Fruit fly (Drosophila melanogaster) whole organism, adult: ENCODE measurements around the gene CG46511.
"Not testable (repeated sequence)": the region's sequence is repeated elsewhere in the genome, so short reads cannot be mapped to it uniquely, and the experiment has no call there.

Experiments
- CG33017 ChIP-seq: fragments of 200-800 bp; sonication (Bioruptor generic); optimal IDR thresholded peaks from 2 replicates; lab custom pipeline; 2018; ENCODE audit warnings: missing biosample characterization, mild to moderate bottlenecking, missing genetic modification characterization, moderate library complexity
- Mnt ChIP-seq: fragments of 200-800 bp; sonication (Bioruptor generic); optimal IDR thresholded peaks from 2 replicates; lab custom pipeline; 2016; ENCODE audit warnings: missing biosample characterization, mild to moderate bottlenecking, missing genetic modification characterization
- cnc ChIP-seq, 2 experiments: fragments of >200 bp; optimal IDR thresholded peaks; 2 replicates each; lab custom pipeline; 2017
- tj ChIP-seq: fragments of 200-800 bp; sonication (Bioruptor generic); optimal IDR thresholded peaks from 3 replicates; lab custom pipeline; 2017; ENCODE audit warnings: missing biosample characterization, mild to moderate bottlenecking, missing genetic modification characterization, moderate library complexity

dm6 chrX:22147489-22147888 is 34.8 kb upstream of the CG46511 start, which contains the start of gene CG46504:
- not testable (repeated sequence) for TF ChIP-seq Mnt (GFP tag; lab: Kevin White, UChicago); CG33017; tj (GFP tag; lab: Kevin White, UChicago); cnc (optimal IDR thresholded peaks at IDR 0.05; lab: Kevin White, UChicago)
